Worm (Caenorhabditis elegans) whole organism, L4 larva: ENCODE measurements around the gene F59F5.3.

Experiments used
- D1046.2 ChIP-seq: fragments of 200-800 bp; sonication (Bioruptor generic); IDR thresholded peaks from 2 replicates; pipeline ENCODE4 v1.3.6; 2022; ENCODE audit warnings: missing genetic modification characterization, missing compliant biosample characterization
- F49E8.2 ChIP-seq: sonication (generic microtip); optimal IDR thresholded peaks from 2 replicates; lab custom pipeline; 2016; ENCODE audit warnings: missing compliant biosample characterization, mild to moderate bottlenecking, missing genetic modification characterization, borderline replicate concordance
- aha-1 ChIP-seq: fragments of 150-350 bp; peaks from one replicate; lab custom pipeline; 2014; ENCODE audit warnings: missing biosample characterization, missing genetic modification characterization
- aly-2 ChIP-seq: sonication (generic microtip); optimal IDR thresholded peaks from 2 replicates; lab custom pipeline; 2018; ENCODE audit warnings: missing biosample characterization, missing genetic modification characterization
- ama-1 ChIP-seq: fragments of 150-350 bp; optimal IDR thresholded peaks from 2 replicates; lab custom pipeline; 2014; ENCODE audit warnings: inconsistent platforms, mixed read lengths
- ctbp-1 ChIP-seq: fragments of 200-800 bp; sonication (Bioruptor generic); IDR thresholded peaks from 2 replicates; pipeline ENCODE4 v1.3.6; 2022; ENCODE audit warnings: missing genetic modification reagents, missing genetic modification characterization, missing compliant biosample characterization
- gei-8 ChIP-seq: fragments of 200-800 bp; sonication (Bioruptor generic); optimal IDR thresholded peaks from 2 replicates; lab custom pipeline; 2018; ENCODE audit warnings: mild to moderate bottlenecking, missing genetic modification characterization, missing compliant biosample characterization
- hif-1 ChIP-seq, 2 experiments: sonication (generic microtip); optimal IDR thresholded peaks; 2 replicates each; lab custom pipeline; 2016 to 2017; ENCODE audit warnings: missing compliant biosample characterization in 2 of 2, missing genetic modification characterization in 2 of 2, missing genetic modification reagents in 2 of 2, missing genotype in 2 of 2, mild to moderate bottlenecking in 1 of 2
- lin-39 ChIP-seq: fragments of 150-350 bp; optimal IDR thresholded peaks from 2 replicates; lab custom pipeline; 2014; ENCODE audit warnings: missing biosample characterization, missing genetic modification reagents, missing genetic modification characterization
- nhr-76 ChIP-seq: fragments of 150-350 bp; optimal IDR thresholded peaks from 2 replicates; lab custom pipeline; 2014; ENCODE audit warnings: missing biosample characterization, missing genetic modification characterization
- nhr-77 ChIP-seq: fragments of 150-350 bp; optimal IDR thresholded peaks from 2 replicates; lab custom pipeline; 2014; ENCODE audit warnings: missing biosample characterization, missing genetic modification characterization
- pha-4 ChIP-seq, 2 experiments: fragments of 150-350 bp in 1 of 2; fragments of 200-800 bp in 1 of 2; sonication (Bioruptor generic) in 1 of 2; IDR thresholded peaks in 1 of 2; optimal IDR thresholded peaks in 1 of 2; 2 replicates each; pipeline versions ENCODE4 v1.3.6 to Lab custom; 2014 to 2022; ENCODE audit warnings: missing genetic modification characterization in 2 of 2, missing genetic modification reagents in 2 of 2, missing biosample characterization in 1 of 2, missing compliant biosample characterization in 1 of 2
- unc-130 ChIP-seq: sonication (generic microtip); optimal IDR thresholded peaks from 2 replicates; lab custom pipeline; 2016; ENCODE audit warnings: missing genetic modification reagents, missing genetic modification characterization, missing compliant biosample characterization

DNA sequence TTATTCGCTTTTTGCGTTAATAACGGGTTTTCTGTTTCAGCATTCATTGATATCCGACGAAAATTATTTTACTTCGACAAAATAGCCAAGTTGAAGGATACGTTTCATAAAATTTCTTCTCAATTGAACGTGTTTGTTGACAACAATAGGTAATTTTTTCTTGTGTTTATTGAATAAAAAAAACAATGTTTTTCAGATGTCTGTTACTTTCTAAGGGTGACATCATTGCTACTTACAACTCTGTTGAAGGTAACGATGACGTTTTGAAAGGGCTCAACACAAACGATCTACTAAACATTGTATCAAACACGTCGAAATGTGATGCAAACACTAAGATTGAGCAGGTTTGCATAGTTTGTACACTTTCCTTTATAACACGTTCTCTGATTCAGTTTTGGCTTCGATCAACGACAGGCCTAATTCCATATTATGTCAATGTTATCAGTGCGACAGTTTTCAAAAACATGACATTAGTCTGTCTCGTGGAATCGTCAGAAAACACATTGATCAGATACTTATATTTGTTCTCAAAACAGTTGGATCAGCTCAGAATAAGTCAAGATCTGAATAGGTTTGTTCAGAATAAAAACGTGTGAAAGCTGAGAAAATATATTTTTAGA lies 7.5 kb downstream of the F59F5.3 start:
- TF ChIP-seq nhr-77 (tag; lab: Kevin White, UChicago) (no peak), nhr-76 (no peak), ama-1 (no peak), aly-2 (tag; lab: Kevin White, UChicago) (no peak), hif-1 (tag; optimal IDR thresholded peaks at IDR 0.05; lab: Kevin White, UChicago) (peak in 1 of 2 experiments; percentile 28), D1046.2 (GFP tag; lab: Robert Waterston, UW) (no peak), aha-1 (no peak), lin-39 (tag; lab: Kevin White, UChicago) (no peak), pha-4 (GFP tag; IDR thresholded peaks at IDR 0.05; lab: Robert Waterston, UW) (no peak), pha-4 (tag; optimal IDR thresholded peaks at IDR 0.05; lab: Kevin White, UChicago) (no peak), gei-8 (GFP tag; lab: Kevin White, UChicago) (no peak), ctbp-1 (GFP tag; lab: Robert Waterston, UW) (no peak), F49E8.2 (tag; lab: Kevin White, UChicago) (no peak), unc-130 (GFP tag; lab: Kevin White, UChicago) (no peak)
